Worm (Caenorhabditis elegans) whole organism, L4/young adult: ENCODE measurements around the gene Y47D7A.6.

Experiments
- W03F9.2 ChIP-seq: fragments of 150-350 bp; optimal IDR thresholded peaks from 2 replicates; lab custom pipeline; 2014; ENCODE audit warnings: missing biosample characterization, missing genetic modification characterization
- dao-5 ChIP-seq: sonication (generic microtip); optimal IDR thresholded peaks from 2 replicates; lab custom pipeline; 2016; ENCODE audit warnings: missing genotype, missing genetic modification characterization, moderate library complexity, missing compliant biosample characterization
- him-1 ChIP-seq: sonication (generic microtip); optimal IDR thresholded peaks from 2 replicates; lab custom pipeline; 2016; ENCODE audit warnings: missing genotype, missing genetic modification reagents, missing genetic modification characterization, missing compliant biosample characterization

Gene Y47D7A.6

DNA sequence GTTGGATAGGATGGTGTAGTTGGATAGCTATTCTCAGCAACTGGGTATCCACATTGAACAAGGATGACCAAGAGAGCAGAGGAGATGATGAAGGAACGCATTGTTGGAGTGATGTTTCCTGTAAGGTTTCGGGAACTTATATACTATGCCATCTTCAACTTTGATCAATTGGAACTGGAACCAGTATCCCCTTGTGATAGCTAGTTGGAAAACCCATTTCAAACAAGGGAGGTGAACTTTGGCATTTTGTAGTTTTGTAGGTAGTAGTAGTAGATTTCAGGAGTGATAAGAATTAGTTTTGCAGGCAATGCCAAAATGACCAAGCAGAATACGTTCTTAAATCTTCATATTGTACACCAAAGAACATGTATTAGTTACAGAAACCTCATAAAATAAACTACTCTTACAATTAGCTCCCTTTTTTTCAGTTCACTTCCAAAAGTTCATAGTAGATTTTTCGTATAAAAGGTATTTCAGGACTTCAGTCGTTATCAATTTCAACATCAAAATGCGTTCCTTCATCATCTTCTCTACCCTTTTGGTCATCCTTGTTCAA lies 1.8 kb upstream of the Y47D7A.6 start, which contains the start of the genes Y47D7A.7 and Y47D7A.2:
Gene Y47D7A.7, minus strand, starts transcription at position 101 of the 556 bp plus-strand sequence.
Gene Y47D7A.2, plus strand, starts transcription at position 506 of the 556 bp plus-strand sequence.
- TF ChIP-seq dao-5 (tag; lab: Kevin White, UChicago) (no peak), W03F9.2 (no peak), him-1 (tag; lab: Kevin White, UChicago) (no peak)

DNA sequence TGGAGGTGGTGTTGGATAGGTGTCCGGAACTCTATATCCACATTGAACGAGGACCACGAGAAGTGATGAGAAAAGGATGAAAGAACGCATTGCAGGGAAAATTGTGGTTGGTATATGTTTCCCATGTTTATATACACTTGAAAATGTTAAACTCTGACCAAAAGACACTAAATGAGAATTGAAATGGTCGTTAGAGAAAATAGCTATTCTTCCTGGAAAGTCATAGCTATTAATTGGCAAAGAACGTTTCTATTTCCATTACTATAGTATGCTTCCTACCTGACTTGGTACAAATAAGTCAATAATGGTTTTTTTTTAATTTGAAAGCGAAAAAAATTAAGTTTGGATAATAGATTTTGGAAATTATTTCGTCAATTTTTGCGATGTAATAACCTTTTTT lies 1.3 kb downstream of the Y47D7A.6 start, which contains the start of gene Y47D7A.18:
Gene Y47D7A.18, minus strand, starts transcription at position 101 of the 400 bp plus-strand sequence.
- TF ChIP-seq W03F9.2 (no peak), him-1 (tag; lab: Kevin White, UChicago) (no peak), dao-5 (tag; lab: Kevin White, UChicago) (no peak)

DNA sequence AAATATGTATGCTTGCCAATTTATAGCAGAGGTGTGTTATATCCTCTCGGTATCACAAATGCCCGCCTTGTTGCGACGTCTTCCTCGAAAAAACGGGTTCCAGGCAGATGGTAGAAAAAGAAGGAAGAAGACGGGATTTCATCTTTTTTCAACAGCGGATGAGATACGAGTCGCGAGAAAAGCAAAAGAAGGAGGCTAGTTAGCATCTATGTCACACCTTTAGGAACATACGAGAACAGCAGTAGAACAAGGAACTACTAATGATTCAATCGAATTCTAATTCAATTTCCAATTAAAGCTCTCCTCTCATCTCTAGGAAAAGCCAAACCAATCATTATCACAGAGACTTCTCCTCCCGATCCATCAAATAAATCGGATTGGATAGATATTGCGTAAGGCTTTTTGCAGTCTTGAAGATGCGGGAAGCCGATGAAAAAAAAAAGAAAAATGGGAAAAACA lies 3.4 kb downstream of the Y47D7A.6 start, which contains the start of gene grl-5:
Gene grl-5, minus strand, starts transcription at position 51 of the 459 bp plus-strand sequence.
- no peak for TF ChIP-seq dao-5 (tag; lab: Kevin White, UChicago)
- TF ChIP-seq W03F9.2, result no peak
- TF ChIP-seq him-1 (tag; lab: Kevin White, UChicago), result no peak

DNA sequence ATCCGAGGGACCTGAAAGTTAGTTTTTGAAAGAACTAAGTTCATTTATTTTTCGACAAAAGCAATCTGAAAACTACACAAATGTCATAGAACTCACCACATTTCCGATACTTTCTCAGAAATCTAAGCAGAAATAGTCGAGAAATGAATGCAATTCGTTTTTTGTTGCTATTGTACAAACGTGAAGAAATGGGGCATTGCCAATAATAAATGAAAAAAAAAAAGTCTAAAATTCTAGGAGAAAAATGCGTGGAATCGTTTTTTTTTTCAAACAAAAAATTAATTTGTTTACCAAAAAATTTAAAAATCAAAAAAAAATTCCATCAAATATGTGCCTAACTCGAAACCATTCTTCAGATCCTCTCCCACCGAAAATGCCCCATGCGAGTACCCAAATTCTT lies 6.3 kb downstream of the Y47D7A.6 start, which contains the start of gene Y47D7A.17:
Gene Y47D7A.17, minus strand, starts transcription at position 101 of the 400 bp plus-strand sequence.
- TF ChIP-seq him-1 (tag; lab: Kevin White, UChicago) (no peak), W03F9.2 (no peak), dao-5 (tag; lab: Kevin White, UChicago) (no peak)

DNA sequence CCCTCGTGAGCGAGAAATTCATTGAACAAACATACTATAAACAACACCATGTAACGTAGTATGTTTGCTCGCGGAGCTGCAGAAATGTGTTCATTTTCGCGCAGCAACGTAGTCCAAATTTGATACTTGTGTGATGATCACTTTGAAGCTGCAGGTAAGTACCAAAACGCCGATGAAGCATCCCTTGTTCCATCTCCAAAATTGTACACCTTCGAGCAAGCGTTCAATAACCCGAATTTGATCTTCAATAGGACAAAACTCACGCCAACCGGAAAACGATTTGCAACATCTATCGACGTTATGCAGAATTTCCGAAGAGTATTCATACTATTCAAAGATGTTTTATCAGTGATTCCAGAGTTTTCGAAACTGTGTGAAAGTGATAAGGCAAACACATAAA lies 7.4 kb downstream of the Y47D7A.6 start, which contains the start of gene Y47D7A.3:
Gene Y47D7A.3, plus strand, starts transcription at position 301 of the 400 bp plus-strand sequence.
- TF ChIP-seq him-1 (tag; lab: Kevin White, UChicago), result no peak
- no peak for TF ChIP-seq dao-5 (tag; lab: Kevin White, UChicago)
- TF ChIP-seq W03F9.2, result no peak

DNA sequence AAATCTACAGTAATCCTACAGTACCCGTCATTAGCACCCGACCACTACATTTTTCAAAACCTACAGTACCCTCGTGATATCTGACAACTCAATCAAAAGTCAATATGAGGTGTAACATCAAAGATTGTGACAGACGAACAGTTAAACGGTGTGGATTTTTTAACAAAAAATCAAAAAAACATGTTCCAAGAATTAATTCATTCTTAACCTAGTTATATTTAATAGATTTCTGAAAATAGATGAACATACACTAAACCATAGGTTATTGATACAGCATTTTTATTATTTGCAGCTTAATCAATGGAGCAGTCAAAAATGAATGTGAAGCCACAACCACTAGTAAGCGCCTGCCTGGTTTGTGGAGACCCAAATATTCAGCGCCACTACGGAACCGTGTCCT lies 10.5 kb downstream of the Y47D7A.6 start, which contains the start of gene nhr-118:
Gene nhr-118, plus strand, starts transcription at position 301 of the 400 bp plus-strand sequence.
- TF ChIP-seq W03F9.2 (no peak), him-1 (tag; lab: Kevin White, UChicago) (no peak), dao-5 (tag; lab: Kevin White, UChicago) (no peak)

DNA sequence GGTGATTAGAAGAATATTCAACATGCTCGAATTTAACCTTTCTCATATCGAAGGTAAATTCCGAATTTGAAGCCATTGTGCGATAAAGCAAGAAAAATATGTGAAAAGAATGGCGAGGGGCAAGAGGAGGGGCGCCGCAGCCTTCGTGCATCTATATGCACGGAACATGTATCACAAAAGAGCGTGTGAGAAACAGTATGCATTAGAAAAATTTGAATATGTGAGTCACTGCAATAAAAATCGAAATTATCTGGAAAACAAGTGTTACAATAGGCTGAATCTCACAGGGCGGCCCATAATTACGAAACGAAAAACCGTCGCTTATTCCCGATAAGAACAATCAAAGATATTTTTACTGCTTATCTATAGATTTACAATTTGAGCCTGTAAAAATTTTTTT lies 16.2 kb downstream of the Y47D7A.6 start, which contains the start of gene F13A2.5:
Gene F13A2.5, minus strand, starts transcription at position 101 of the 400 bp plus-strand sequence.
- no peak for TF ChIP-seq dao-5 (tag; lab: Kevin White, UChicago)

DNA sequence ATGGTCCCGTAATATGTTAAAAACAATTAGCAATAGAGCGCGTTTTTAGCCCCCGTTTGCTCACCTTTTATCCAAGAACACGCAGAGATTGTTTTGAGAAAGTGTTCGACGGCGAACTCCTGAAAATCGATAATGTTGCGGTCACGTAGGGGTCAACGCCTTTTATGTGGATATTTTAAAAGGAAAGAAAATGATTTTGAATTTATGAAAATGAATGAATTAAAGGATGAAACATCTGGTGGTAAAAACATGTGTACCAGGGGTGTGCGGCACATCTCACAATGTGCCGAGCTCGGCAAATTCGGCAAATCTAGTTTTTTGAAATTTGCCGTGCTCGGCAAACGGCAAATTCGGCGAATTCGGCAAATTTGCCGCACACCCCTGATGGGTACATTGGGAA lies 17.9 kb downstream of the Y47D7A.6 start, which contains the start of gene F13A2.4:
Gene F13A2.4, minus strand, starts transcription at position 101 of the 400 bp plus-strand sequence.
- no peak for TF ChIP-seq him-1 (tag; lab: Kevin White, UChicago)
- no peak for TF ChIP-seq dao-5 (tag; lab: Kevin White, UChicago)
- no peak for TF ChIP-seq W03F9.2

DNA sequence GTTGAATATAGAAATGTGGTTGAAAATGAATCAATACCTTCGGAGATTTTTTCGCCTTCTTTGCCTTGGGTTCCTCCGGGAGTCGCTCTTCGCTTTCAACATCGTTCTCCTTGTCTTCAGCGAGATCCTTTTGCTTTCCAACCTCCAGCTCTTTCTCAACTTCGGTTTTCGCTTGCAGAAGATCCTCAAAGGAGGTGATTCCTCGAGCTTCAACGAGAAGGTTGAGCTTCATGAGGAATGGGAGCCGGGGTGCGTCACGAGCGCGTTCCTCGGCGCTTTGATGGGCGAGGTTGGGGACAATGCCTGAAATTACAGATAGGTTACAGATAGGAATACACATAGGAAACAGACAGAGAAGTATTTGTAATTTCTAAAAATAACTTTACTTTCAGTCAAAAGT lies 19.1 kb downstream of the Y47D7A.6 start:
- no peak for TF ChIP-seq W03F9.2
- TF ChIP-seq dao-5 (tag; lab: Kevin White, UChicago), result no peak
- TF ChIP-seq him-1 (tag; lab: Kevin White, UChicago), result no peak

DNA sequence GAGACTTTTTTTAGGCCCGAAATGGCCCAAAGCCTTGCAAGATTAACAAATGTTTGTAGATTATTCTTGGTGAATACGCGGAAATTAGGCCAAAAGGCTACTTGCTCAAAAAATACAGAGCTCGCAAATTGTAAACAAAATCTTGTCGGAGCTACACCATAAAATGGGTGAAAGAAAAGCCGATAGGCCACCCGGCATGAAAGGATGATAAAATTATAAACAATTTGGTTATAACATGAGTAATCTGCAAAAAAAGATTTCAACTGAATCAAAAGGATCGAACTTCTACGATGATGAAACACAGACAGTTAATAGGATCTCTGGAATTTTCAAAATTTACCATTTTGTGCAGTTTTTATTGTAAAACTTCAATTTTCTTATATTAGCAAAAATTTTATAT lies 19.9 kb downstream of the Y47D7A.6 start:
- TF ChIP-seq dao-5 (tag; lab: Kevin White, UChicago) (no peak), W03F9.2 (no peak), him-1 (tag; lab: Kevin White, UChicago) (no peak)

DNA sequence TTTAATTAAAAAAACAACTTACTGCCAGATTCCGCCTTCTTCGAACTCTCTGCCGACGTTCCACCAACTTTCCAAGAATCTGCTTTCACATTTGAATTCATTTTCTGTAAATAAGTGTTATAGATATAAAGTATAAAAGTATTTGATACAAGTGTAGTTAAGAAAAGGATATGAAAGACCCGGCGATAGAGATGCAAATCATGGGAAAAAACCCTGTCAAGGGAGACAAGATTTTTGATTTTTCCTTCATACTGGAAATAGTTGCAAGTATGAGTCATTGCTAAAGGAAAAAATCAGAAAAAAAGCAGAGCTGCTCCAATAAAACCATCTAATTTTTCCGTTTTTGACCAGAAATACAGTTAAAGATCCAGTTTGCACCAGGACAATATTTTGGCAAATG lies 21.8 kb downstream of the Y47D7A.6 start, which contains the start of gene F13A2.3:
Gene F13A2.3, minus strand, starts transcription at position 101 of the 400 bp plus-strand sequence.
- TF ChIP-seq W03F9.2, result no peak
- no peak for TF ChIP-seq him-1 (tag; lab: Kevin White, UChicago)
- TF ChIP-seq dao-5 (tag; lab: Kevin White, UChicago), result no peak

DNA sequence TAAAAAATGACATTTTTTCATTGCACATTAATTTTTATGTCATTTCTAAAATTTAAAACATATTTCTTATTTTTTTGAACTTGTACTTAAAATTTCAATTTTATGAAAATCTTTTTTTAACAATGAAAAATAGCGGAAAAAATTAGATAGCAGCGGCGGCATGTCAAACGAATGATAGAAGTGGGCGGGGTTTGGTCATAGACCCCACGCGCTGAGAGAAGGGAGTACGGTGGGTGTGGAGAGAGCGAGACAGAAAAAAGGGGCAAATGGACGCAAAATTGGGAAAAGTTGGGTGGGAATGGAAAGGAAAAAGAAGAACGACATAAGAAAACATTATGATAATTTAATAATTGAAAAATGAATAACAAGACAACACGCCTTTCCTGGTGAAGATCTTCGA lies 30.1 kb downstream of the Y47D7A.6 start:
- no peak for TF ChIP-seq him-1 (tag; lab: Kevin White, UChicago)
- no peak for TF ChIP-seq W03F9.2
- no peak for TF ChIP-seq dao-5 (tag; lab: Kevin White, UChicago)

DNA sequence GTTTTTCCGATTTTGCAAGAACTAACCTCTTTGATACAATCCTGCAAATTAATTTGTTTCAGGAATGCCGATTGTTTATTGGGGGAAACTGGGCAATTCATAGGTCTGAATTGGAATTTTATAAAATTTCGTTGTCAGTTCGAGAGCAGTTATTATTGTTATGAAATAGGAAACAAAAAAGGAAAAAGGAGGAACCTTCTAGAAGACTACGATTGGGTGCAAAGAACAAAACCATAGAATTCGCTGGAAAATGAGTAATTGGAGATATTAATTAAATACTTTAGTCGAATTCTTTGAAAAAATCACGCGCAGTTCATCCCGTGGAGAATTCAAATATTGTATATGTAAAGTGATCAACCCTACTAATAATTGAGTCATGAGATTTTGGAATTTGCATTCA lies 30.6 kb downstream of the Y47D7A.6 start, which contains the start of gene F13A2.9:
Gene F13A2.9, minus strand, starts transcription at position 101 of the 400 bp plus-strand sequence.
- TF ChIP-seq W03F9.2 (no peak), dao-5 (tag; lab: Kevin White, UChicago) (no peak), him-1 (tag; lab: Kevin White, UChicago) (no peak)

DNA sequence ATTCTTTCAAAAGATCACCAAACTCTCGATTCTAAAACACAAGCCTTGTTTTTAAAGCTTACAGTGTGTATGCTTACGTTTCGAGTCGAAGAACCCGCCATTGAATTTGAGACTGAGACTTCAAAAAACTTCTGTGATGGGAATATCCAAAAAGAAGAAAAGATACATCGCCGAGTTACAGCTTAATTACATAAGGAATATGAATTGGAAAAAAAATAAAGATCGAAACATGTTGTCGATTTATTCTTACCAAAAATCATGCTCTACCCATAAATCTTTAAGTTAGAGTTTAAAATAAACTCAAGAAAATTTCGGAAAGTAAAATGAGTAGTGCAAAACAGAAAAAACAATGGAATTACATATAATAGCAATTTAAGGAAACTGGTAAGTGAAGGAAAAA lies 31.8 kb downstream of the Y47D7A.6 start, which contains the start of gene F13A2.10:
Gene F13A2.10, minus strand, starts transcription at position 101 of the 400 bp plus-strand sequence.
- TF ChIP-seq W03F9.2, result no peak
- no peak for TF ChIP-seq dao-5 (tag; lab: Kevin White, UChicago)
- no peak for TF ChIP-seq him-1 (tag; lab: Kevin White, UChicago)
